Worm (Caenorhabditis elegans): ENCODE results near the gene M02E1.4.
"Not testable (repeated sequence)": the region's sequence is repeated elsewhere in the genome, so short reads cannot be mapped to it uniquely, and the experiment has no call there.

M02E1.4 gene

ce11 chrX:312908-313307 lies at the start of gene M02E1.4:
Gene M02E1.4 (plus strand): TSS chrX:313274.
- TF ChIP-seq flt-1 (GFP tag; IDR thresholded peaks at IDR 0.05) (no peak), ztf-23 (GFP tag; IDR thresholded peaks at IDR 0.05) (no peak), klf-2 (GFP tag; conservative IDR thresholded peaks at IDR 0.05) (no peak), ztf-29 (GFP tag; IDR thresholded peaks at IDR 0.05) (no peak), tab-1 (GFP tag; IDR thresholded peaks at IDR 0.05) (no peak), ref-1 (GFP tag; conservative IDR thresholded peaks at IDR 0.05) (no peak), T22C8.4 (GFP tag; IDR thresholded peaks at IDR 0.05) (no peak), med-1 (GFP tag; optimal IDR thresholded peaks at IDR 0.05; ENCODE audit: insufficient read depth) (no peak), cog-1 (tag; optimal IDR thresholded peaks at IDR 0.05) (no peak)

ce11 chrX:271509-271908 lies 41.6 kb upstream of the M02E1.4 start:
- TF ChIP-seq T22C8.4 (GFP tag; IDR thresholded peaks at IDR 0.05) (peak; percentile 80), tab-1 (GFP tag; IDR thresholded peaks at IDR 0.05) (no peak), ref-1 (GFP tag; conservative IDR thresholded peaks at IDR 0.05) (no peak)

ce11 chrX:273912-274311 lies 39.2 kb upstream of the M02E1.4 start, which contains the start of gene Y108F1.5:
Gene Y108F1.5 (minus strand): TSS chrX:274012.
- TF ChIP-seq tab-1 (GFP tag; IDR thresholded peaks at IDR 0.05); klf-2 (GFP tag; conservative IDR thresholded peaks at IDR 0.05); ztf-23 (GFP tag; IDR thresholded peaks at IDR 0.05): not testable (repeated sequence)

- TF ChIP-seq ref-1 (GFP tag; conservative IDR thresholded peaks at IDR 0.05); tab-1 (GFP tag; IDR thresholded peaks at IDR 0.05); ztf-29 (GFP tag; IDR thresholded peaks at IDR 0.05): not testable (repeated sequence)
Observed at ce11 chrX:286116-286515, 27.0 kb upstream of the M02E1.4 start, which contains the start of gene Y47C4A.1. Gene Y47C4A.1 (minus strand): TSS chrX:286216.

- TF ChIP-seq T22C8.4 (GFP tag; IDR thresholded peaks at IDR 0.05) (no peak), flt-1 (GFP tag; IDR thresholded peaks at IDR 0.05) (no peak), ztf-29 (GFP tag; IDR thresholded peaks at IDR 0.05) (no peak), klf-2 (GFP tag; conservative IDR thresholded peaks at IDR 0.05) (no peak), med-1 (GFP tag; optimal IDR thresholded peaks at IDR 0.05; ENCODE audit: insufficient read depth) (no peak), tab-1 (GFP tag; IDR thresholded peaks at IDR 0.05) (no peak)
Observed at ce11 chrX:295726-296125, 17.3 kb upstream of the M02E1.4 start.

ce11 chrX:296934-297333 lies 16.1 kb upstream of the M02E1.4 start, which contains the start of gene R57.2:
Gene R57.2 (plus strand): TSS chrX:297234.
- TF ChIP-seq med-1 (GFP tag; optimal IDR thresholded peaks at IDR 0.05; ENCODE audit: insufficient read depth) (no peak), cog-1 (tag; optimal IDR thresholded peaks at IDR 0.05) (no peak), tab-1 (GFP tag; IDR thresholded peaks at IDR 0.05) (no peak), klf-2 (GFP tag; conservative IDR thresholded peaks at IDR 0.05) (no peak), ztf-29 (GFP tag; IDR thresholded peaks at IDR 0.05) (no peak), ztf-23 (GFP tag; IDR thresholded peaks at IDR 0.05) (no peak), flt-1 (GFP tag; IDR thresholded peaks at IDR 0.05) (no peak), T22C8.4 (GFP tag; IDR thresholded peaks at IDR 0.05) (no peak), ref-1 (GFP tag; conservative IDR thresholded peaks at IDR 0.05) (no peak)

- TF ChIP-seq klf-2 (GFP tag; conservative IDR thresholded peaks at IDR 0.05) (no peak), ztf-29 (GFP tag; IDR thresholded peaks at IDR 0.05) (no peak), flt-1 (GFP tag; IDR thresholded peaks at IDR 0.05) (no peak), ztf-23 (GFP tag; IDR thresholded peaks at IDR 0.05) (no peak), med-1 (GFP tag; optimal IDR thresholded peaks at IDR 0.05; ENCODE audit: insufficient read depth) (no peak), ref-1 (GFP tag; conservative IDR thresholded peaks at IDR 0.05) (no peak), T22C8.4 (GFP tag; IDR thresholded peaks at IDR 0.05) (no peak), tab-1 (GFP tag; IDR thresholded peaks at IDR 0.05) (no peak), cog-1 (tag; optimal IDR thresholded peaks at IDR 0.05) (no peak)
Observed at ce11 chrX:299090-299489, 14.0 kb upstream of the M02E1.4 start.

- no peak for TF ChIP-seq ref-1 (GFP tag; conservative IDR thresholded peaks at IDR 0.05)
- TF ChIP-seq flt-1 (GFP tag; IDR thresholded peaks at IDR 0.05): no peak
- no peak for TF ChIP-seq ztf-23 (GFP tag; IDR thresholded peaks at IDR 0.05)
- no peak for TF ChIP-seq T22C8.4 (GFP tag; IDR thresholded peaks at IDR 0.05)
- no peak for TF ChIP-seq ztf-29 (GFP tag; IDR thresholded peaks at IDR 0.05)
- no peak for TF ChIP-seq klf-2 (GFP tag; conservative IDR thresholded peaks at IDR 0.05)
- no peak for TF ChIP-seq tab-1 (GFP tag; IDR thresholded peaks at IDR 0.05)
- TF ChIP-seq cog-1 (tag; optimal IDR thresholded peaks at IDR 0.05): no peak
- TF ChIP-seq med-1 (GFP tag; optimal IDR thresholded peaks at IDR 0.05; ENCODE audit: insufficient read depth): no peak
Observed at ce11 chrX:300250-300649, 12.8 kb upstream of the M02E1.4 start.

- no peak for TF ChIP-seq med-1 (GFP tag; optimal IDR thresholded peaks at IDR 0.05; ENCODE audit: insufficient read depth)
- TF ChIP-seq flt-1 (GFP tag; IDR thresholded peaks at IDR 0.05): no peak
- no peak for TF ChIP-seq ztf-29 (GFP tag; IDR thresholded peaks at IDR 0.05)
- TF ChIP-seq cog-1 (tag; optimal IDR thresholded peaks at IDR 0.05): no peak
- TF ChIP-seq ref-1 (GFP tag; conservative IDR thresholded peaks at IDR 0.05): no peak
- TF ChIP-seq ztf-23 (GFP tag; IDR thresholded peaks at IDR 0.05): no peak
- no peak for TF ChIP-seq T22C8.4 (GFP tag; IDR thresholded peaks at IDR 0.05)
- TF ChIP-seq tab-1 (GFP tag; IDR thresholded peaks at IDR 0.05): no peak
- TF ChIP-seq klf-2 (GFP tag; conservative IDR thresholded peaks at IDR 0.05): no peak
Observed at ce11 chrX:301530-301929, 11.5 kb upstream of the M02E1.4 start, which contains the start of gene gcp-2.1. Gene gcp-2.1 (plus strand): TSS chrX:301830.

ce11 chrX:305057-305456 lies 8.0 kb upstream of the M02E1.4 start:
- no peak for TF ChIP-seq ztf-23 (GFP tag; IDR thresholded peaks at IDR 0.05)

- TF ChIP-seq flt-1 (GFP tag; IDR thresholded peaks at IDR 0.05): no peak
- TF ChIP-seq ref-1 (GFP tag; conservative IDR thresholded peaks at IDR 0.05): no peak
Observed at ce11 chrX:309076-309475, 4.0 kb upstream of the M02E1.4 start.
